Worm (Caenorhabditis elegans): ENCODE measurements around the gene ddr-2.

ddr-2 gene

DNA sequence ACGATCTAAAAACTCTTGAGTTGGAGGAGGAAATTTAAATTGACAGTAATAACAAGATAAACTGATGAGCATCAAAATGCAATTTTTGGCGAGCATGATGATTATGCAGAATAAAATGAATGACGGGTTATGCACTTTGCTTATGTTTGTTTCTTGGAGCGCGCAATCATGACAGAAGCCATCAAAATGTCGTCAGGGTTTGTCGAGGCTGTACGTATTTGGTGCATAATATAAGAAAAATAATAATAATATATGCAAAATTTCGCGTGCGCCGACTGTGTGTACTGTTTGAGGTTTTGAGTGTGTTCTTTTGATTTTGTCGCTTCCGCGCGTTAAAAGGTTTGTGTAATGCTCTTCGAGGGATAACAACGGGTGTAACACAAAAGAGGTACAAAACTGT is 35.2 kb downstream of the ddr-2 start, which contains the start of gene nspg-4:
nspg-4 (minus strand) TSS at position 101 of the 400 bp plus-strand sequence.
- no peak for TF ChIP-seq set-16 (GFP tag; IDR thresholded peaks at IDR 0.05)
- TF ChIP-seq nhr-10 (tag; optimal IDR thresholded peaks at IDR 0.05), result no peak
- TF ChIP-seq aly-2 (tag; optimal IDR thresholded peaks at IDR 0.05), result no peak
- TF ChIP-seq ceh-44 (GFP tag; IDR thresholded peaks at IDR 0.05), result no peak

DNA sequence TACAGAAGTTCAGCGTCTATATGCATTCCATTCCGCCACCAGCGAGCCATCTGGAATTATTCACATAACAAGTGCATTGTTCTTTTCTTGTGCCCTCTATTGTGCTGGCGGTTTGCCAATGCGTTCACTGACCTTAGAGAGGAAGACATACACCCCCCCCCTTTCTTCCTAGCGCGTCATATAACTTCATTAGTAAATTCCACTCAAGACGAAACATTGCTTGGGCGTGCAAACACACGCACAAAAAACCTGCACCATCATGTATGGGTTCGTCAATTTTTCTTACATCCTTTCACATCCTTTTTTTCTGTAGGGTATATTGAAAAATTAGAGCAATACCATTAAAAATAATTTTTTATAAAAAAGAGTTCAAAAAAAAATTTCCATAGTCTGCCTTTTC is 36.4 kb downstream of the ddr-2 start, which contains the start of gene ZK816.1:
ZK816.1 (plus strand) TSS at position 187 of the 400 bp plus-strand sequence.
- no peak for TF ChIP-seq arid-1 (GFP tag; conservative IDR thresholded peaks at IDR 0.05)
- TF ChIP-seq daf-19 (GFP tag; conservative IDR thresholded peaks at IDR 0.05), result no peak
- no peak for TF ChIP-seq nhr-102 (tag; optimal IDR thresholded peaks at IDR 0.05)
- no peak for TF ChIP-seq dve-1 (tag; optimal IDR thresholded peaks at IDR 0.05; ENCODE audit: insufficient read depth)
- TF ChIP-seq nhr-41 (GFP tag; IDR thresholded peaks at IDR 0.05), result no peak
- no peak for TF ChIP-seq ZK337.2 (GFP tag; IDR thresholded peaks at IDR 0.05)
- TF ChIP-seq mxl-2 (GFP tag; conservative IDR thresholded peaks at IDR 0.05), result no peak
- no peak for TF ChIP-seq skn-1 (tag; optimal IDR thresholded peaks at IDR 0.05)
- TF ChIP-seq lin-15B (tag; optimal IDR thresholded peaks at IDR 0.05), result no peak
- TF ChIP-seq lim-7 (GFP tag; IDR thresholded peaks at IDR 0.05), result no peak
- no peak for TF ChIP-seq nhr-6 (tag; optimal IDR thresholded peaks at IDR 0.05)
- no peak for TF ChIP-seq ctbp-1 (GFP tag; IDR thresholded peaks at IDR 0.05)

DNA sequence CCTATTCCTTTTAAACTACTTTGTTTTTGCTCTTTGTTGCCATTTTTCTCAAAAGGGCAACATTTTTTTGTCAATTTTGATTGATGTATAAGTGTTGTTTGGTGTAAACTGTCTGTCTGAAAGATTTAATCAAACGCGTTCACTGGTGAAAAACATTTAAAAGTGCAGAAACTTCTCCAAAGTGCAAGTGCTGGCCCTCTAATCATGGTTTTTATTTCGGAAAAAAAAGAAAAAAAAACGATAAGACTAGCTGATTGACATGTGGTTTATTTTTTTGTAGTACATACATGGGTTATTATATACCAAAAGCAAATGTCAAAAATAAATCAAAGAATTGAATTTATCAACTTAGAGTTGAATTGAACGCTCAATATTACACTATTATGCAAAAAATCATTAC is 47.3 kb downstream of the ddr-2 start, which contains the start of gene dhs-26:
dhs-26 (minus strand) TSS at position 116 of the 400 bp plus-strand sequence.
- no peak for TF ChIP-seq nhr-102 (tag; optimal IDR thresholded peaks at IDR 0.05)
- TF ChIP-seq nhr-28 (tag; optimal IDR thresholded peaks at IDR 0.05), result peak; percentile 82
- TF ChIP-seq R02D3.7 (tag; optimal IDR thresholded peaks at IDR 0.05), result no peak
- TF ChIP-seq nhr-77 (tag; optimal IDR thresholded peaks at IDR 0.05), result peak; percentile 77
- TF ChIP-seq madf-5 (GFP tag; IDR thresholded peaks at IDR 0.05), result no peak
- TF ChIP-seq nhr-48 (tag; optimal IDR thresholded peaks at IDR 0.05), result peak; percentile 54
- TF ChIP-seq pqm-1 (tag; optimal IDR thresholded peaks at IDR 0.05), result peak; percentile 6
- TF ChIP-seq daf-16 (GFP tag; optimal IDR thresholded peaks at IDR 0.05), result no peak
- peak; percentile 89 for TF ChIP-seq daf-16 (tag; optimal IDR thresholded peaks at IDR 0.05)
- no peak for TF ChIP-seq cey-2 (tag; optimal IDR thresholded peaks at IDR 0.05; ENCODE audit: borderline replicate concordance, insufficient read depth)
- peak; percentile 92 for TF ChIP-seq dmd-6 (GFP tag; IDR thresholded peaks at IDR 0.05)
- no peak for TF ChIP-seq aha-1 (tag)
- no peak for TF ChIP-seq hmg-1.1 (GFP tag; IDR thresholded peaks at IDR 0.05)
- TF ChIP-seq zip-2 (tag; optimal IDR thresholded peaks at IDR 0.05), result peak; percentile 16
- no peak for TF ChIP-seq nhr-76 (tag; optimal IDR thresholded peaks at IDR 0.05)
- TF ChIP-seq dve-1 (tag; optimal IDR thresholded peaks at IDR 0.05; ENCODE audit: insufficient read depth), result peak; percentile 74

DNA sequence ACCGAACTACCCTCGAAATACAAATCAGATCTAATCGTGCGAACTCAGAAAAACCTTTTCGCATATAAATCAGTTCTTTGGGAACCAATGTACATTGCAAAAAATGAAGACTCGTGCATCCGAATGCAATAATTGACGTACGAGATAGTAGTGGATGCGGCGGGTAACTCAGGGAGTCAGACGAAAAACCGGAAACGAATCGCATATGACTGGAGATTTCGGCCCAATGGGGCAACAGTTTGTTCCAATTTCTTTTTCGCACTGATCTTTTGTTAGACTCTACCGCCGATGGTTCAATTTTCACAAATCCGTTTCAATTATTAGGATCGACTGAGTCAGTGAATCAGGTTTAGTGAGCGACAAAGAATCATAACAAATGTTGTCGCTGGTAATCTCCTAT is 51.7 kb downstream of the ddr-2 start:
- peak in 1 of 2 experiments; percentile 88 for TF ChIP-seq unc-62 (GFP tag; optimal IDR thresholded peaks at IDR 0.05 in 1 of 2)
- no peak for TF ChIP-seq unc-62 (tag; optimal IDR thresholded peaks at IDR 0.05)
- no peak for TF ChIP-seq nhr-42 (GFP tag; IDR thresholded peaks at IDR 0.05)
- no peak for TF ChIP-seq php-3 (GFP tag; IDR thresholded peaks at IDR 0.05)
- no peak for TF ChIP-seq unc-130 (GFP tag; optimal IDR thresholded peaks at IDR 0.05)

DNA sequence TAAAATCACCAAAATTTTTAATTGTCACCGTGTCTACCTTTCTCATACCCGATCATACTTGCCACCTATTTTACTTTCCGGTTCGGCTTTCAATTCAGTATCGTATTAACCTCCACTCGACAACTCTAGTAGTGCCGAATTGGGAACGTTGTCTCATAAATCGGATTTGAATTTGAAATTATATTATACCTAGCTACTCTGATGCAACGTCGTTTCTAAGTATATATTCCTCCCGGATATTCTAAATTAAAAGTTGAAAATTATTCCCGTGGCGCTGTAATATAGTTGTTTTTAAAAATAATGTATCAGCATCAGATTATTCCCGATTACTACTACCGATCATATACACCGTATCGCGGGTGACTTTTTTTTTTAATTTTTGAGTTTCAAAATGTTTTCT is 53.5 kb downstream of the ddr-2 start, which contains the start of gene ZK563.2:
ZK563.2 (plus strand) TSS at position 301 of the 400 bp plus-strand sequence.
- no peak for TF ChIP-seq snpc-4 (tag; optimal IDR thresholded peaks at IDR 0.05)
- TF ChIP-seq ceh-62 (tag; optimal IDR thresholded peaks at IDR 0.05), result no peak
- no peak for TF ChIP-seq T26A8.4 (GFP tag; IDR thresholded peaks at IDR 0.05)
- TF ChIP-seq lin-1 (GFP tag; IDR thresholded peaks at IDR 0.05), result no peak
- no peak for TF ChIP-seq unc-39 (tag; optimal IDR thresholded peaks at IDR 0.05)
- no peak for TF ChIP-seq ama-1 (optimal IDR thresholded peaks at IDR 0.05)
- TF ChIP-seq nhr-10 (tag; optimal IDR thresholded peaks at IDR 0.05), result no peak
- no peak for TF ChIP-seq nhr-48 (tag; optimal IDR thresholded peaks at IDR 0.05)
- TF ChIP-seq aha-1 (tag), result no peak
- no peak for TF ChIP-seq nhr-76 (tag; optimal IDR thresholded peaks at IDR 0.05)
- TF ChIP-seq nhr-42 (GFP tag; IDR thresholded peaks at IDR 0.05), result no peak
- no peak for TF ChIP-seq lsy-2 (tag; optimal IDR thresholded peaks at IDR 0.05)
- TF ChIP-seq fos-1 (tag; optimal IDR thresholded peaks at IDR 0.05), result no peak

Data from whole organism, L4 larva.